Fruit fly (Drosophila melanogaster) whole organism, embryonic: ENCODE measurements around the gene Ask1.
A peak's percentile ranks its signal among the peaks of the same experiment; 100 is the strongest.

ENCODE experiments used
- CG8478 ChIP-seq: fragments of >200 bp; optimal IDR thresholded peaks from 2 replicates; lab custom pipeline; 2018
- Dll ChIP-seq: fragments of 200-800 bp; sonication (Bioruptor generic); IDR thresholded peaks from 4 replicates; pipeline ENCODE4 v1.3.6; 2022; ENCODE audit warnings: missing biosample characterization, missing genetic modification characterization; ENCODE audit not compliant: partially characterized antibody
- Lpt ChIP-seq: fragments of >200 bp; optimal IDR thresholded peaks from 2 replicates; lab custom pipeline; 2018; ENCODE audit warnings: missing biosample characterization, missing genetic modification characterization

DNA sequence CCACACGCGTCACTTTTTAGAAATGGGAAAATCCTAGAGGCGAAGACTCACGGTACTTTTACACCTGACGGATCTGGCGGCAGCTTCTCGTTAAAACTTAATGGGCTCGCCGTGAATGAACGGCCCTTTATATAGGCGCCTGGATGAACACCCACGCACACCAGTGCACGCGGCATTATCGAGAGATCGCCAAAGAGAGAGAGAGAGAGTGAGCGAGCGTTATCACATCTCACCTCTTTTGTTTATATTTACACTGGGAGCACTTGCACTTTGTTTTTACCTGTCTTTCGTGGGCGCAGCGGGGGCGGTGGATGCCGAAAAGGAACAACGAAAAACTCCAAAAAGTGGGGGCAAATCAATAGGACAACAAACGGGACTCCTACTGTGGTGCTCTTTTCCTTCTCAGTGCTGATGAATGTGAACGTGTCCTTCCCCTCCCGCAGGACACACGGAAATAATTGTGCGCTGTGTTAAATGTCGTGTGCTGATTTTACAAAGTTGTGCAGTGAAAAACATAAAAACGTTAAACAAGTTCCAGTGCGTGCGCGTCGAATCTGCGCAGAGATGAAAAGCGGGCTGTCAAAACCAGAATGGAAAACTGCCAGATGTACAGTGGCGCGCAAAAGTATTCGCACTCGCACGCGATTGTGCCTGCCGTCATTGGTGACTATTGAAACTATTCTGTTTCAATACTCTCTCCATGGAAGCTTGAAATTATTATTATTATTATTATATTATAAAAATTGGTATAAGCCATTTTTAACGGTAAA lies 4.2 kb upstream of the Ask1 start, which contains the start of gene Mrp5:
- TF ChIP-seq Lpt (no peak), CG8478 (no peak), Dll (GFP tag; lab: Robert Waterston, UW) (0 out of 4 replicates have a peak, but pooled peaks have one; percentile 18)
